Worm (Caenorhabditis elegans) whole organism, mixed stage, embryonic: Measurements from ENCODE around the gene cyn-9.

Experiments used
- blmp-1 ChIP-seq: fragments of 150-350 bp; optimal IDR thresholded peaks from 2 replicates; lab custom pipeline; 2014; ENCODE audit warnings: missing biosample characterization, missing genetic modification characterization
- ces-1 ChIP-seq: fragments of 150-350 bp; optimal IDR thresholded peaks from 2 replicates; lab custom pipeline; 2014; ENCODE audit warnings: missing biosample characterization, missing genetic modification reagents, missing genetic modification characterization
- lin-13 ChIP-seq: fragments of 150-350 bp; optimal IDR thresholded peaks from 2 replicates; lab custom pipeline; 2014; ENCODE audit warnings: missing biosample characterization, missing genetic modification characterization
- lsy-2 ChIP-seq: fragments of 150-350 bp; optimal IDR thresholded peaks from 2 replicates; lab custom pipeline; 2014; ENCODE audit warnings: missing biosample characterization, missing genetic modification characterization
- mab-5 ChIP-seq: fragments of 150-350 bp; optimal IDR thresholded peaks from 2 replicates; lab custom pipeline; 2014; ENCODE audit warnings: missing biosample characterization, missing genetic modification characterization
- nhr-76 ChIP-seq: sonication (generic microtip); optimal IDR thresholded peaks from 2 replicates; lab custom pipeline; 2017; ENCODE audit warnings: missing biosample characterization, missing genetic modification characterization
- pha-4 ChIP-seq: fragments of 150-350 bp; optimal IDR thresholded peaks from 2 replicates; lab custom pipeline; 2018; ENCODE audit warnings: missing biosample characterization, missing genetic modification reagents, missing genetic modification characterization
- snpc-4 ChIP-seq: fragments of 150-350 bp; optimal IDR thresholded peaks from 2 replicates; lab custom pipeline; 2014; ENCODE audit warnings: missing biosample characterization, missing genetic modification characterization
- unc-39 ChIP-seq: fragments of 150-350 bp; optimal IDR thresholded peaks from 2 replicates; lab custom pipeline; 2014; ENCODE audit warnings: missing biosample characterization, missing genetic modification characterization
- unc-62 ChIP-seq: fragments of 150-350 bp; optimal IDR thresholded peaks from 2 replicates; lab custom pipeline; 2014; ENCODE audit warnings: missing biosample characterization, missing genetic modification reagents, missing genetic modification characterization
- zip-8 ChIP-seq: fragments of 150-350 bp; optimal IDR thresholded peaks from 2 replicates; lab custom pipeline; 2014; ENCODE audit warnings: missing biosample characterization, missing genetic modification characterization
- ztf-11 ChIP-seq: fragments of 150-350 bp; optimal IDR thresholded peaks from 2 replicates; lab custom pipeline; 2014; ENCODE audit warnings: missing biosample characterization, missing genetic modification characterization

- TF ChIP-seq unc-62 = no peak
- no peak for TF ChIP-seq ztf-11
- peak; percentile 53 for TF ChIP-seq ces-1 (GFP tag; lab: Kevin White, UChicago)
- TF ChIP-seq blmp-1 = no peak
- TF ChIP-seq snpc-4 (tag; lab: Kevin White, UChicago) = no peak
- TF ChIP-seq mab-5 (tag; lab: Kevin White, UChicago) = no peak
- TF ChIP-seq lsy-2 (tag; lab: Kevin White, UChicago) = peak; percentile 14
- TF ChIP-seq lin-13 (tag; lab: Kevin White, UChicago) = no peak
- no peak for TF ChIP-seq pha-4 (tag; lab: Kevin White, UChicago)
- TF ChIP-seq nhr-76 (tag; lab: Kevin White, UChicago) = no peak
- TF ChIP-seq unc-39 (tag; lab: Kevin White, UChicago) = no peak
- TF ChIP-seq zip-8 = no peak
Observed at ce11 chrIII:3734007-3734406, 34.6 kb upstream of the cyn-9 start, which contains the start of gene F34D10.3.
